Worm (Caenorhabditis elegans) whole organism, L4/young adult: ENCODE measurements around the gene rig-1.

Source experiments
- W03F9.2 ChIP-seq: fragments of 150-350 bp; optimal IDR thresholded peaks from 2 replicates; lab custom pipeline; 2014; ENCODE audit warnings: missing biosample characterization, missing genetic modification characterization
- dao-5 ChIP-seq: sonication (generic microtip); optimal IDR thresholded peaks from 2 replicates; lab custom pipeline; 2016; ENCODE audit warnings: missing genotype, missing genetic modification characterization, moderate library complexity, missing compliant biosample characterization
- him-1 ChIP-seq: sonication (generic microtip); optimal IDR thresholded peaks from 2 replicates; lab custom pipeline; 2016; ENCODE audit warnings: missing genotype, missing genetic modification reagents, missing genetic modification characterization, missing compliant biosample characterization

- TF ChIP-seq him-1 (tag; lab: Kevin White, UChicago) (no peak), W03F9.2 (tag; lab: Kevin White, UChicago) (no peak), dao-5 (no peak)
Measured at ce11 chrX:8659521-8659920, 898 bp upstream of the rig-1 start.
